Fruit fly (Drosophila melanogaster) whole organism, embryonic: Measurements from ENCODE around the gene CG12347.

Source experiments
- B-H1 ChIP-seq: fragments of 200-800 bp; sonication (Bioruptor generic); IDR thresholded peaks from 3 replicates; pipeline ENCODE4 v1.3.6; 2022; ENCODE audit warnings: missing biosample characterization, missing genetic modification characterization
- B-H2 ChIP-seq: fragments of 200-800 bp; sonication (Bioruptor generic); optimal IDR thresholded peaks from 2 replicates; lab custom pipeline; 2018; ENCODE audit warnings: missing biosample characterization, mild to moderate bottlenecking, missing genetic modification characterization
- Blimp-1 ChIP-seq: fragments of 200-800 bp; sonication (Bioruptor generic); optimal IDR thresholded peaks from 3 replicates; lab custom pipeline; 2018; ENCODE audit warnings: missing biosample characterization, missing genetic modification characterization, mild to moderate bottlenecking, moderate library complexity, missing genetic modification reagents
- BtbVII ChIP-seq: fragments of 200-800 bp; sonication (Bioruptor generic); optimal IDR thresholded peaks from 3 replicates; lab custom pipeline; 2017; ENCODE audit warnings: missing biosample characterization, mild to moderate bottlenecking, missing genetic modification characterization
- CG10321 ChIP-seq: fragments of 200-800 bp; sonication (Bioruptor generic); IDR thresholded peaks from 2 replicates; pipeline ENCODE4 v1.3.6; 2022; ENCODE audit warnings: missing biosample characterization, missing genetic modification characterization
- CG12155 ChIP-seq: fragments of 200-800 bp; sonication (Bioruptor generic); optimal IDR thresholded peaks from 3 replicates; lab custom pipeline; 2016; ENCODE audit warnings: missing biosample characterization, missing genetic modification characterization
- CG1233 ChIP-seq: fragments of 200-800 bp; sonication (Bioruptor generic); optimal IDR thresholded peaks from 4 replicates; lab custom pipeline; 2018; ENCODE audit warnings: missing biosample characterization, mild to moderate bottlenecking, missing genetic modification characterization
- CG12744 ChIP-seq: fragments of 200-800 bp; sonication (Bioruptor generic); optimal IDR thresholded peaks from 2 replicates; lab custom pipeline; 2016; ENCODE audit warnings: missing biosample characterization, missing genetic modification characterization
- CG13296 ChIP-seq: fragments of 200-800 bp; sonication (Bioruptor generic); optimal IDR thresholded peaks from 3 replicates; lab custom pipeline; 2018; ENCODE audit warnings: missing biosample characterization, mild to moderate bottlenecking, missing genetic modification characterization
- CG13894 ChIP-seq: fragments of 200-800 bp; sonication (Bioruptor generic); optimal IDR thresholded peaks from 3 replicates; lab custom pipeline; 2018; ENCODE audit warnings: missing biosample characterization, mild to moderate bottlenecking, missing genetic modification characterization, moderate library complexity
- CG17328 ChIP-seq: fragments of 200-800 bp; sonication (Bioruptor generic); IDR thresholded peaks from 2 replicates; pipeline ENCODE4 v1.3.6; 2022; ENCODE audit warnings: missing biosample characterization, missing genetic modification characterization
- CG32767 ChIP-seq: fragments of 200-800 bp; sonication (Bioruptor generic); IDR thresholded peaks from 2 replicates; pipeline ENCODE4 v1.3.6; 2022; ENCODE audit warnings: missing biosample characterization, missing genetic modification characterization
- CG33557 ChIP-seq: fragments of 200-800 bp; sonication (Bioruptor generic); optimal IDR thresholded peaks from 2 replicates; lab custom pipeline; 2019; ENCODE audit warnings: missing biosample characterization, mild to moderate bottlenecking, missing genetic modification characterization, moderate library complexity
- CG3847 ChIP-seq: fragments of 200-800 bp; sonication (Bioruptor generic); IDR thresholded peaks from 2 replicates; pipeline ENCODE4 v1.3.6; 2022; ENCODE audit warnings: missing biosample characterization, missing genetic modification characterization
- CG4424 ChIP-seq: fragments of 200-800 bp; sonication (Bioruptor generic); optimal IDR thresholded peaks from 3 replicates; lab custom pipeline; 2016; ENCODE audit warnings: missing biosample characterization, missing genetic modification characterization
- CG4707 ChIP-seq: fragments of 200-800 bp; sonication (Bioruptor generic); optimal IDR thresholded peaks from 2 replicates; lab custom pipeline; 2018; ENCODE audit warnings: missing biosample characterization, mild to moderate bottlenecking, missing genetic modification characterization, moderate library complexity
- CG6765 ChIP-seq: fragments of 200-800 bp; sonication (Bioruptor generic); optimal IDR thresholded peaks from 3 replicates; lab custom pipeline; 2017; ENCODE audit warnings: missing biosample characterization, mild to moderate bottlenecking, missing genetic modification characterization
- CG6813 ChIP-seq: fragments of 200-800 bp; sonication (Bioruptor generic); optimal IDR thresholded peaks from 2 replicates; lab custom pipeline; 2017; ENCODE audit warnings: missing biosample characterization, missing genetic modification characterization, mild to moderate bottlenecking, moderate library complexity, missing genetic modification reagents
- CG7987 ChIP-seq: fragments of 200-800 bp; sonication (Bioruptor generic); optimal IDR thresholded peaks from 2 replicates; lab custom pipeline; 2018; ENCODE audit warnings: missing biosample characterization, mild to moderate bottlenecking, missing genetic modification characterization, moderate library complexity
- CG8765 ChIP-seq: fragments of 200-800 bp; sonication (Bioruptor generic); IDR thresholded peaks from 2 replicates; pipeline ENCODE4 v1.3.6; 2022; ENCODE audit warnings: missing biosample characterization, missing genetic modification characterization
- CG8924 ChIP-seq: fragments of 200-800 bp; optimal IDR thresholded peaks from 3 replicates; lab custom pipeline; 2019; ENCODE audit warnings: missing biosample characterization, mild to moderate bottlenecking, missing genetic modification characterization, moderate library complexity
- CHES-1-like ChIP-seq: fragments of 200-800 bp; sonication (Bioruptor generic); optimal IDR thresholded peaks from 2 replicates; lab custom pipeline; 2016; ENCODE audit warnings: missing biosample characterization, missing genetic modification characterization
- D19A ChIP-seq: fragments of 200-800 bp; optimal IDR thresholded peaks from 3 replicates; lab custom pipeline; 2019; ENCODE audit warnings: missing biosample characterization, mild to moderate bottlenecking, missing genetic modification characterization, moderate library complexity
- Doc3 ChIP-seq: fragments of 200-800 bp; sonication (Bioruptor generic); IDR thresholded peaks from 3 replicates; pipeline ENCODE4 v1.3.6; 2022; ENCODE audit warnings: missing biosample characterization, missing genetic modification characterization; ENCODE audit not compliant: partially characterized antibody
- Ets65A ChIP-seq: fragments of 200-800 bp; sonication (Bioruptor generic); peaks from one replicate; lab custom pipeline; 2016; ENCODE audit warnings: missing biosample characterization, missing genetic modification characterization
- Fer3 ChIP-seq: fragments of 200-800 bp; sonication (Bioruptor generic); optimal IDR thresholded peaks from 2 replicates; lab custom pipeline; 2018; ENCODE audit warnings: missing biosample characterization, mild to moderate bottlenecking, missing genetic modification characterization, moderate library complexity
- Pdp1 ChIP-seq, 2 experiments: fragments of 200-800 bp; sonication (Bioruptor generic); optimal IDR thresholded peaks; 3 replicates each; lab custom pipeline; 2016; ENCODE audit warnings: missing biosample characterization in 2 of 2, missing genetic modification characterization in 2 of 2, mild to moderate bottlenecking in 1 of 2, moderate library complexity in 1 of 2
- Rx ChIP-seq: fragments of 200-800 bp; sonication (Bioruptor generic); IDR thresholded peaks from 2 replicates; pipeline ENCODE4 v1.3.6; 2022; ENCODE audit warnings: missing biosample characterization, missing genetic modification characterization
- Side ChIP-seq: fragments of 200-800 bp; sonication (Bioruptor generic); optimal IDR thresholded peaks from 2 replicates; lab custom pipeline; 2016; ENCODE audit warnings: missing biosample characterization, missing genetic modification characterization
- Sry-δ ChIP-seq: fragments of 200-800 bp; sonication (Bioruptor generic); optimal IDR thresholded peaks from 2 replicates; lab custom pipeline; 2016; ENCODE audit warnings: missing biosample characterization, missing genetic modification characterization
- ap ChIP-seq: fragments of 200-800 bp; sonication (Bioruptor generic); IDR thresholded peaks from 2 replicates; pipeline ENCODE4 v1.3.6; 2022; ENCODE audit warnings: missing biosample characterization, missing genetic modification characterization
- bab2 ChIP-seq: fragments of 200-800 bp; sonication (Bioruptor generic); optimal IDR thresholded peaks from 2 replicates; lab custom pipeline; 2016; ENCODE audit warnings: missing biosample characterization, missing genetic modification characterization
- dm ChIP-seq: fragments of 200-800 bp; sonication (Bioruptor generic); optimal IDR thresholded peaks from 3 replicates; lab custom pipeline; 2016; ENCODE audit warnings: missing biosample characterization, missing genetic modification characterization
- eyg ChIP-seq: fragments of 200-800 bp; sonication (Bioruptor generic); optimal IDR thresholded peaks from 3 replicates; lab custom pipeline; 2016; ENCODE audit warnings: missing biosample characterization, missing genetic modification characterization
- gro ChIP-seq: fragments of 200-800 bp; sonication (Bioruptor generic); optimal IDR thresholded peaks from 2 replicates; lab custom pipeline; 2016; ENCODE audit warnings: missing biosample characterization, missing genetic modification characterization
- gsb-n ChIP-seq: fragments of 200-800 bp; sonication (Bioruptor generic); optimal IDR thresholded peaks from 3 replicates; lab custom pipeline; 2018; ENCODE audit warnings: missing biosample characterization, mild to moderate bottlenecking, missing genetic modification characterization
- hbn ChIP-seq: fragments of 200-800 bp; sonication (Bioruptor generic); IDR thresholded peaks from 2 replicates; pipeline ENCODE4 v1.3.6; 2022; ENCODE audit warnings: missing biosample characterization, missing genetic modification characterization; ENCODE audit not compliant: partially characterized antibody
- jumu ChIP-seq: fragments of 200-800 bp; sonication (Bioruptor generic); optimal IDR thresholded peaks from 3 replicates; lab custom pipeline; 2016; ENCODE audit warnings: missing biosample characterization, missing genetic modification characterization
- lab ChIP-seq: fragments of 200-800 bp; sonication (Bioruptor generic); optimal IDR thresholded peaks from 3 replicates; lab custom pipeline; 2017; ENCODE audit warnings: missing biosample characterization, missing genetic modification characterization, mild to moderate bottlenecking, moderate library complexity, missing genetic modification reagents
- lmd ChIP-seq: fragments of 200-800 bp; sonication (Bioruptor generic); IDR thresholded peaks from 2 replicates; pipeline ENCODE4 v1.3.6; 2022; ENCODE audit warnings: missing biosample characterization, missing genetic modification characterization
- org-1 ChIP-seq: fragments of 200-800 bp; sonication (Bioruptor generic); optimal IDR thresholded peaks from 2 replicates; lab custom pipeline; 2017; ENCODE audit warnings: missing biosample characterization, missing genetic modification characterization
- pum ChIP-seq: fragments of 200-800 bp; sonication (Bioruptor generic); optimal IDR thresholded peaks from 2 replicates; lab custom pipeline; 2016; ENCODE audit warnings: missing biosample characterization, missing genetic modification characterization
- scrt ChIP-seq: fragments of 200-800 bp; sonication (Bioruptor generic); optimal IDR thresholded peaks from 2 replicates; lab custom pipeline; 2018; ENCODE audit warnings: missing biosample characterization, mild to moderate bottlenecking, missing genetic modification characterization, moderate library complexity
- sens ChIP-seq: fragments of 200-800 bp; sonication (Bioruptor generic); peaks from one replicate; lab custom pipeline; 2016; ENCODE audit warnings: missing biosample characterization, missing genetic modification characterization
- sisA ChIP-seq: fragments of 200-800 bp; sonication (Bioruptor generic); IDR thresholded peaks from 2 replicates; pipeline ENCODE4 v1.3.6; 2022; ENCODE audit warnings: missing biosample characterization, missing genetic modification characterization
- slp2 ChIP-seq: fragments of 200-800 bp; sonication (Bioruptor generic); optimal IDR thresholded peaks from 2 replicates; lab custom pipeline; 2016; ENCODE audit warnings: missing biosample characterization, missing genetic modification characterization
- tap ChIP-seq: fragments of 200-800 bp; optimal IDR thresholded peaks from 3 replicates; lab custom pipeline; 2019; ENCODE audit warnings: missing biosample characterization, mild to moderate bottlenecking, missing genetic modification characterization, moderate library complexity
- tx ChIP-seq: fragments of 200-800 bp; sonication (Bioruptor generic); optimal IDR thresholded peaks from 2 replicates; lab custom pipeline; 2016; ENCODE audit warnings: missing biosample characterization, missing genetic modification characterization
- wdn ChIP-seq: fragments of 200-800 bp; sonication (Bioruptor generic); IDR thresholded peaks from 2 replicates; pipeline ENCODE4 v1.3.6; 2022; ENCODE audit warnings: missing biosample characterization, missing genetic modification characterization

Gene CG12347

DNA sequence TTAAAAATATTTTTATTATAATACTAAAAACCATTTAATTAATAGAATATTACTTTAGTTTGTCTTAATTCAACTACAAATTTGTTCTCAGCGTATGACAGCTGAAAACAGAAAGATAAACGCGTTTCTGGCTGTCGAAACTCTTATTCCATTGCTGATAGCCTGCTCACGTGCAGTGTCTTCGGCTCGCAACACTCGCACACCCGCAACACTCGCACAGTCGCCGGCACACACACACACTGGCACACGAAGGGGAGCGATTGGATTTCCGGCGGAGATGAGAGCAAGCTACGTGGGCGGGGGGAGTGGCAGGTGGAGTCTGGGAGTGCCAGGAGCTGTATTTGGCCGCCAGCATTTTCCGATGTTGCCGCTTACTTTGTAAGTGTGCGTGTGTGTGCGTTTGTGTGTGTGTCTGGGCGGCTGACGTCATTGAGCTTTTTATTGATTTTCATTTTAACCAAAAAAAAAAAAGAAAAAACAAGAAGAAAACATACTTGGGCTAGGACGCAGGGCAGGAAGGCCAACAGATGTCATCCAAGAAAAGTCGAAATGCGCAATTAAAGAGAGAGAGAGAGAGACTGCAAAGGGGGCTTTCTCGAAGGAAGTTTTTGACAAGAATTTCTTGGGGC lies 11.7 kb downstream of the CG12347 start (continued):
- no peak for TF ChIP-seq D19A (tag; lab: Kevin White, UChicago)
- TF ChIP-seq scrt: peak; percentile 29
- TF ChIP-seq CG13894: peak; percentile 1
- TF ChIP-seq CG32767 (GFP tag; lab: Robert Waterston, UW): no peak
- TF ChIP-seq CG1233 (GFP tag; lab: Kevin White, UChicago): no peak
- TF ChIP-seq CG8924 (tag; lab: Kevin White, UChicago): no peak
- TF ChIP-seq eyg (GFP tag; lab: Kevin White, UChicago): no peak
- TF ChIP-seq CG4707 (GFP tag; lab: Kevin White, UChicago): no peak
- no peak for TF ChIP-seq CG17328 (GFP tag; lab: Robert Waterston, UW)
- TF ChIP-seq CG6813: no peak
- TF ChIP-seq Ets65A (GFP tag; lab: Kevin White, UChicago): no peak
- TF ChIP-seq jumu: no peak
- TF ChIP-seq CG12155 (GFP tag; lab: Kevin White, UChicago): no peak
- TF ChIP-seq tx (GFP tag; lab: Kevin White, UChicago): no peak
- no peak for TF ChIP-seq CG33557 (GFP tag; lab: Kevin White, UChicago)
- no peak for TF ChIP-seq slp2
- no peak for TF ChIP-seq CHES-1-like (GFP tag; lab: Kevin White, UChicago)
- TF ChIP-seq sisA (GFP tag; lab: Robert Waterston, UW): no peak

DNA sequence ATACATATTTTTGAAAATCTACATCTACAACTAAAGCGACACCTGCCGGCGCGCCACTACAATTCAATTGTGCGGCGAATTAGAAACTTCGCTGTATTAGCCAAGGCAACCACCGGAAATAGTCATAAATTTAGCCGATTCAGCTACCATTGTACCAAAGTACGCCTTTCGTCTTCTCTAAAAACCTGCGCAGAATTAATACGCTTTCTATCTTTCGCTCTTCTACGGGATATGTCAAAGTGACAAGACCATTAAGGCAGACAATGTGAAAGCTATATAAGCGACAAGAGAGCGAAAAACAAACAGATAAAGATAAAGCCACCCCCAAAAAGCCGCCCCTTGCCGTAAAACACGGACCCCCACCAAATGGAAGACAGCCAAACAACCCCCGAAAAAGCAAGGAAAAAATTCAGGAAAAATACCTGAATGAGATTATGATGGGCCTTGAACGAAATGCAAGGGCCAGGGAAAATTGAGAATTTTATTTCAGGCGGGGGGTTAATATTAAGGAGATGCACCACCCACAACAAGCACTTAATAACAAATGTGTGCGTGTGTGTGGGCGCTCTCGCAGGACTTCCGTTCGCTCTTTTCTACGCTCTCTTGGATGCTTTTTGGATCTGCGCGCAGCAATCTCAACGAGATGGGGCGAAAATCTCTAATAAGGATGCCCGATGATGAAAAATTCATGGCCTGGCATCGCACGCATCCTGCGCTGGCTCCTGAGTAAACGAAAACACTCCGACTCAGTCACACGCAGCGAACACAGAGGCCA lies 13.1 kb downstream of the CG12347 start, which contains the start of gene cpo:
Gene cpo (plus strand): TSS at position 725 of the 775 bp plus-strand sequence.
- peak; percentile 97 for TF ChIP-seq CG7987 (GFP tag; lab: Kevin White, UChicago)
- TF ChIP-seq CG6765 (GFP tag; lab: Kevin White, UChicago): peak; percentile 96
- TF ChIP-seq B-H1 (GFP tag; lab: Robert Waterston, UW): peak; percentile 75
- no peak for TF ChIP-seq hbn (GFP tag; lab: Robert Waterston, UW)
- peak; percentile 52 for TF ChIP-seq tap (tag; lab: Kevin White, UChicago)
- peak; percentile 93 for TF ChIP-seq B-H2 (GFP tag; lab: Kevin White, UChicago)
- TF ChIP-seq Doc3 (GFP tag; lab: Robert Waterston, UW): no peak
- peak; percentile 80 for TF ChIP-seq gsb-n (tag; lab: Kevin White, UChicago)
- peak; percentile 92 for TF ChIP-seq Rx (GFP tag; lab: Robert Waterston, UW)
- peak; percentile 91 for TF ChIP-seq BtbVII (GFP tag; lab: Kevin White, UChicago)
- peak; percentile 74 for TF ChIP-seq CG10321
- peak; percentile 95 for TF ChIP-seq sens (GFP tag; lab: Kevin White, UChicago)
- TF ChIP-seq lmd (GFP tag; lab: Robert Waterston, UW): peak; percentile 81
- TF ChIP-seq CG3847 (GFP tag; lab: Robert Waterston, UW): peak; percentile 81
- TF ChIP-seq pum (GFP tag; lab: Kevin White, UChicago): peak; percentile 52
- peak; percentile 77 for TF ChIP-seq Side (GFP tag; lab: Kevin White, UChicago)
- peak; percentile 78 for TF ChIP-seq org-1 (GFP tag; lab: Kevin White, UChicago)
- TF ChIP-seq dm (GFP tag; lab: Kevin White, UChicago): peak; percentile 69
- peak; percentile 71 for TF ChIP-seq Blimp-1
- TF ChIP-seq Fer3 (tag; lab: Kevin White, UChicago): peak; percentile 91
- TF ChIP-seq CG8765 (GFP tag; lab: Robert Waterston, UW): 0 out of 2 replicates have a peak, but pooled peaks have one; percentile 29
- TF ChIP-seq CG12744 (GFP tag; lab: Kevin White, UChicago): peak; percentile 70
- TF ChIP-seq Sry-δ: peak; percentile 39
- peak; percentile 79 for TF ChIP-seq wdn
- peak; percentile 91 for TF ChIP-seq CG13296 (GFP tag; lab: Kevin White, UChicago)
- TF ChIP-seq CG4424 (GFP tag; lab: Kevin White, UChicago): peak; percentile 85
- peak; percentile 61 for TF ChIP-seq bab2 (GFP tag; lab: Kevin White, UChicago)
- peak; percentile 57 to 60 for TF ChIP-seq Pdp1 (GFP tag; optimal IDR thresholded peaks at IDR 0.05; lab: Kevin White, UChicago)
- peak; percentile 84 for TF ChIP-seq ap (GFP tag; lab: Robert Waterston, UW)
- peak; percentile 9 for TF ChIP-seq gro
- TF ChIP-seq lab (GFP tag; lab: Kevin White, UChicago): peak; percentile 97
